Fruit fly (Drosophila melanogaster) whole organism, embryonic: ENCODE results near the gene bt.
A peak's percentile ranks its signal among the peaks of the same experiment; 100 is the strongest.

Experiments used
- Adf1 ChIP-seq: fragments of 200-800 bp; sonication (Bioruptor generic); IDR thresholded peaks from 2 replicates; pipeline ENCODE4 v1.3.6; 2022; ENCODE audit warnings: missing biosample characterization, missing genetic modification characterization
- Atf3 ChIP-seq: fragments of 200-800 bp; sonication (Bioruptor generic); optimal IDR thresholded peaks from 3 replicates; lab custom pipeline; 2016; ENCODE audit warnings: missing biosample characterization, missing genetic modification characterization
- Atf6 ChIP-seq: fragments of 200-800 bp; sonication (Bioruptor generic); IDR thresholded peaks from 2 replicates; pipeline ENCODE4 v1.3.6; 2022; ENCODE audit warnings: missing biosample characterization, missing genetic modification characterization
- CG10321 ChIP-seq: fragments of 200-800 bp; sonication (Bioruptor generic); IDR thresholded peaks from 2 replicates; pipeline ENCODE4 v1.3.6; 2022; ENCODE audit warnings: missing biosample characterization, missing genetic modification characterization
- CG10431 ChIP-seq: fragments of 200-800 bp; sonication (Bioruptor generic); optimal IDR thresholded peaks from 3 replicates; lab custom pipeline; 2018; ENCODE audit warnings: missing biosample characterization, mild to moderate bottlenecking, missing genetic modification characterization
- CG10979 ChIP-seq: fragments of 200-800 bp; sonication (Bioruptor generic); optimal IDR thresholded peaks from 2 replicates; lab custom pipeline; 2018; ENCODE audit warnings: missing biosample characterization, mild to moderate bottlenecking, missing genetic modification characterization, moderate library complexity
- CG11398 ChIP-seq: fragments of 200-800 bp; sonication (Bioruptor generic); optimal IDR thresholded peaks from 2 replicates; lab custom pipeline; 2016; ENCODE audit warnings: missing biosample characterization, missing genetic modification characterization
- CG15073 ChIP-seq: fragments of 200-800 bp; sonication (Bioruptor generic); optimal IDR thresholded peaks from 2 replicates; lab custom pipeline; 2016; ENCODE audit warnings: missing biosample characterization, missing genetic modification characterization
- CG1603 ChIP-seq: fragments of 200-800 bp; sonication (Bioruptor generic); optimal IDR thresholded peaks from 2 replicates; lab custom pipeline; 2019; ENCODE audit warnings: missing biosample characterization, mild to moderate bottlenecking, missing genetic modification characterization, moderate library complexity
- CG16863 ChIP-seq: fragments of 200-800 bp; sonication (Bioruptor generic); optimal IDR thresholded peaks from 3 replicates; lab custom pipeline; 2016; ENCODE audit warnings: missing biosample characterization, missing genetic modification characterization
- CG2199 ChIP-seq: fragments of 200-800 bp; sonication (Bioruptor generic); IDR thresholded peaks from 3 replicates; pipeline ENCODE4 v1.3.6; 2022; ENCODE audit warnings: missing biosample characterization, missing genetic modification characterization
- CG31365 ChIP-seq: fragments of 200-800 bp; sonication (Bioruptor generic); optimal IDR thresholded peaks from 2 replicates; lab custom pipeline; 2018; ENCODE audit warnings: missing biosample characterization, mild to moderate bottlenecking, missing genetic modification characterization
- CG32767 ChIP-seq: fragments of 200-800 bp; sonication (Bioruptor generic); IDR thresholded peaks from 2 replicates; pipeline ENCODE4 v1.3.6; 2022; ENCODE audit warnings: missing biosample characterization, missing genetic modification characterization
- CG6254 ChIP-seq: fragments of 200-800 bp; sonication (Bioruptor generic); optimal IDR thresholded peaks from 3 replicates; lab custom pipeline; 2017; ENCODE audit warnings: mild to moderate bottlenecking, missing biosample characterization, missing genetic modification reagents, missing genetic modification characterization
- CG6813 ChIP-seq: fragments of 200-800 bp; sonication (Bioruptor generic); optimal IDR thresholded peaks from 2 replicates; lab custom pipeline; 2017; ENCODE audit warnings: missing biosample characterization, missing genetic modification characterization, mild to moderate bottlenecking, moderate library complexity, missing genetic modification reagents
- CG8290 ChIP-seq, 3 experiments: fragments of 200-800 bp; sonication (Bioruptor generic); optimal IDR thresholded peaks; 2 replicates each; lab custom pipeline; 2016 to 2019; ENCODE audit warnings: missing biosample characterization in 3 of 3, missing genetic modification characterization in 3 of 3, mild to moderate bottlenecking in 2 of 3, moderate library complexity in 1 of 3
- CG9876 ChIP-seq: fragments of 200-800 bp; sonication (Bioruptor generic); optimal IDR thresholded peaks from 2 replicates; lab custom pipeline; 2016; ENCODE audit warnings: missing biosample characterization, missing genetic modification characterization
- Dip2 ChIP-seq: fragments of 200-800 bp; sonication (Bioruptor generic); IDR thresholded peaks from 2 replicates; pipeline ENCODE4 v1.3.6; 2022; ENCODE audit warnings: missing biosample characterization, missing genetic modification characterization
- E2f2 ChIP-seq: fragments of 200-800 bp; sonication (Bioruptor generic); IDR thresholded peaks from 2 replicates; pipeline ENCODE4 v1.3.6; 2022; ENCODE audit warnings: missing biosample characterization, missing genetic modification characterization
- Ets65A ChIP-seq: fragments of 200-800 bp; sonication (Bioruptor generic); peaks from one replicate; lab custom pipeline; 2016; ENCODE audit warnings: missing biosample characterization, missing genetic modification characterization
- Fer1 ChIP-seq: fragments of 200-800 bp; sonication (Bioruptor generic); optimal IDR thresholded peaks from 2 replicates; lab custom pipeline; 2017; ENCODE audit warnings: missing biosample characterization, mild to moderate bottlenecking, missing genetic modification characterization
- HLH54F ChIP-seq: fragments of 200-800 bp; sonication (Bioruptor generic); optimal IDR thresholded peaks from 3 replicates; lab custom pipeline; 2016; ENCODE audit warnings: missing biosample characterization, missing genetic modification characterization
- Hey ChIP-seq: fragments of 200-800 bp; sonication (Bioruptor generic); optimal IDR thresholded peaks from 3 replicates; lab custom pipeline; 2018; ENCODE audit warnings: missing biosample characterization, mild to moderate bottlenecking, missing genetic modification characterization
- Med ChIP-seq: fragments of 200-800 bp; sonication (Bioruptor generic); peaks from one replicate; lab custom pipeline; 2016; ENCODE audit warnings: missing biosample characterization, missing genetic modification characterization, mild to moderate bottlenecking, inconsistent platforms, moderate library complexity
- NC2α ChIP-seq: fragments of 200-800 bp; sonication (Bioruptor generic); optimal IDR thresholded peaks from 2 replicates; lab custom pipeline; 2016; ENCODE audit warnings: missing biosample characterization, missing genetic modification characterization
- Nf-YB ChIP-seq: fragments of 200-800 bp; sonication (Bioruptor generic); optimal IDR thresholded peaks from 3 replicates; lab custom pipeline; 2019; ENCODE audit warnings: missing biosample characterization, mild to moderate bottlenecking, missing genetic modification characterization, moderate library complexity
- Nf-YC ChIP-seq: fragments of 200-800 bp; optimal IDR thresholded peaks from 3 replicates; lab custom pipeline; 2019; ENCODE audit warnings: missing biosample characterization, mild to moderate bottlenecking, missing genetic modification characterization, moderate library complexity
- Scr ChIP-seq: fragments of 200-800 bp; sonication (Bioruptor generic); IDR thresholded peaks from 2 replicates; pipeline ENCODE4 v1.3.6; 2022; ENCODE audit warnings: missing biosample characterization, missing genetic modification characterization; ENCODE audit not compliant: partially characterized antibody
- Spps ChIP-seq: fragments of 200-800 bp; sonication (Bioruptor generic); optimal IDR thresholded peaks from 2 replicates; lab custom pipeline; 2018; ENCODE audit warnings: missing biosample characterization, mild to moderate bottlenecking, missing genetic modification characterization
- Taf1 ChIP-seq: fragments of 200-800 bp; sonication (Bioruptor generic); IDR thresholded peaks from 2 replicates; pipeline ENCODE4 v1.3.6; 2022; ENCODE audit warnings: missing biosample characterization, missing genetic modification characterization
- cwo ChIP-seq: fragments of 200-800 bp; sonication (Bioruptor generic); optimal IDR thresholded peaks from 3 replicates; lab custom pipeline; 2017; ENCODE audit warnings: missing biosample characterization, missing genetic modification characterization, mild to moderate bottlenecking, moderate library complexity, missing genetic modification reagents
- emc ChIP-seq: fragments of 200-800 bp; sonication (Bioruptor generic); optimal IDR thresholded peaks from 2 replicates; lab custom pipeline; 2016; ENCODE audit warnings: missing biosample characterization, missing genetic modification characterization
- ems ChIP-seq: fragments of 200-800 bp; sonication (Bioruptor generic); optimal IDR thresholded peaks from 3 replicates; lab custom pipeline; 2016; ENCODE audit warnings: missing biosample characterization, missing genetic modification characterization
- fd64A ChIP-seq: fragments of 200-800 bp; sonication (Bioruptor generic); optimal IDR thresholded peaks from 3 replicates; lab custom pipeline; 2018; ENCODE audit warnings: missing biosample characterization, mild to moderate bottlenecking, missing genetic modification characterization
- hth ChIP-seq: fragments of >200 bp; optimal IDR thresholded peaks from 2 replicates; lab custom pipeline; 2017; ENCODE audit warnings: inconsistent platforms
- jing ChIP-seq: fragments of 200-800 bp; sonication (Bioruptor generic); optimal IDR thresholded peaks from 2 replicates; lab custom pipeline; 2018; ENCODE audit warnings: missing biosample characterization, mild to moderate bottlenecking, missing genetic modification characterization
- lab ChIP-seq: fragments of 200-800 bp; sonication (Bioruptor generic); optimal IDR thresholded peaks from 3 replicates; lab custom pipeline; 2017; ENCODE audit warnings: missing biosample characterization, missing genetic modification characterization, mild to moderate bottlenecking, moderate library complexity, missing genetic modification reagents
- lola ChIP-seq, 3 experiments: fragments of >200 bp in 2 of 3; fragments of 200-800 bp in 1 of 3; sonication (Bioruptor generic) in 1 of 3; optimal IDR thresholded peaks; 2 replicates each; lab custom pipeline; 2017 to 2019; ENCODE audit warnings: missing biosample characterization in 3 of 3, missing genetic modification characterization in 3 of 3, mild to moderate bottlenecking in 1 of 3, moderate library complexity in 1 of 3
- pros ChIP-seq: fragments of 200-800 bp; sonication (Bioruptor generic); optimal IDR thresholded peaks from 3 replicates; lab custom pipeline; 2019; ENCODE audit warnings: missing biosample characterization, mild to moderate bottlenecking, missing genetic modification characterization, moderate library complexity
- sens ChIP-seq: fragments of 200-800 bp; sonication (Bioruptor generic); peaks from one replicate; lab custom pipeline; 2016; ENCODE audit warnings: missing biosample characterization, missing genetic modification characterization
- slp2 ChIP-seq: fragments of 200-800 bp; sonication (Bioruptor generic); optimal IDR thresholded peaks from 2 replicates; lab custom pipeline; 2016; ENCODE audit warnings: missing biosample characterization, missing genetic modification characterization
- stwl ChIP-seq: fragments of 200-800 bp; sonication (Bioruptor generic); optimal IDR thresholded peaks from 3 replicates; lab custom pipeline; 2018; ENCODE audit warnings: missing biosample characterization, mild to moderate bottlenecking, missing genetic modification characterization, moderate library complexity
- tin ChIP-seq: fragments of 200-800 bp; sonication (Bioruptor generic); optimal IDR thresholded peaks from 3 replicates; lab custom pipeline; 2016; ENCODE audit warnings: missing biosample characterization, missing genetic modification characterization
- z ChIP-seq: fragments of 200-800 bp; sonication (Bioruptor generic); IDR thresholded peaks from 3 replicates; pipeline ENCODE4 v1.3.6; 2022; ENCODE audit warnings: missing biosample characterization, missing genetic modification characterization

Gene bt

DNA sequence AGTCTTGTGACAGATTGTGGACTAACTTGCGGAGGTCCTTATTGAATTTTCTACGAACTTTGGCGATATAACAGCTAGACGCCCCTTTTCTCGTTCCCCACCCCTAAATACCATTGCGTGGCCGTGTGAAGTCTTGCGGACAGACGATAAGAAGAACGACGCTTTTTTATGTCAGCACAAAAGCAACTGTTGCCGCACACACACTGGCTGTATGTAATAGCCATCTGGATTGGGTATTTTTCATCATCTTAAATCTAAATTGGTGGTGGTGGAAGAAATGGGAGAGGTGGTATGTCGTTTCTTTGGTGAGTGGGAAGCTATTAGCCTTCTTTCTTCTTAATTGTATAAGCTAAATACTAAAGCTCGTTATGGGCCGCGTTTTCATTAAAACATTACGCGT is 22.3 kb upstream of the bt start:
- TF ChIP-seq CG31365 (no peak), Nf-YB (GFP tag; lab: Kevin White, UChicago) (peak; percentile 45), E2f2 (GFP tag; lab: Robert Waterston, UW) (no peak), Spps (tag; lab: Kevin White, UChicago) (no peak), CG32767 (GFP tag; lab: Robert Waterston, UW) (no peak), CG1603 (tag; lab: Kevin White, UChicago) (no peak), CG16863 (no peak), Nf-YC (peak; percentile 50), Taf1 (GFP tag; lab: Robert Waterston, UW) (no peak), Atf6 (no peak), CG6813 (GFP tag; lab: Kevin White, UChicago) (no peak), CG2199 (0 out of 3 replicates have a peak, but pooled peaks have one; percentile 63), Atf3 (GFP tag; lab: Kevin White, UChicago) (no peak), CG8290 (GFP tag; optimal IDR thresholded peaks at IDR 0.05; lab: Kevin White, UChicago) (no peak), CG8290 (tag; optimal IDR thresholded peaks at IDR 0.05; lab: Kevin White, UChicago) (no peak), Ets65A (GFP tag; lab: Kevin White, UChicago) (peak; percentile 48), CG10321 (GFP tag; lab: Robert Waterston, UW) (no peak), Adf1 (GFP tag; lab: Robert Waterston, UW) (no peak), HLH54F (GFP tag; lab: Kevin White, UChicago) (no peak), Dip2 (GFP tag; lab: Robert Waterston, UW) (no peak), lab (GFP tag; lab: Kevin White, UChicago) (no peak), emc (GFP tag; lab: Kevin White, UChicago) (no peak), lola (GFP tag; optimal IDR thresholded peaks at IDR 0.05; lab: Kevin White, UChicago) (no peak), CG9876 (GFP tag; lab: Kevin White, UChicago) (no peak), CG10979 (tag; lab: Kevin White, UChicago) (no peak), NC2α (GFP tag; lab: Kevin White, UChicago) (no peak), cwo (no peak), Scr (no peak), tin (GFP tag; lab: Kevin White, UChicago) (no peak), ems (GFP tag; lab: Kevin White, UChicago) (no peak), slp2 (GFP tag; lab: Kevin White, UChicago) (no peak)
- TF ChIP-seq, all 482 proteins: peak for 4

- TF ChIP-seq jing (peak; percentile 3), CG11398 (no peak), stwl (tag; lab: Kevin White, UChicago) (no peak), sens (GFP tag; lab: Kevin White, UChicago) (peak; percentile 9), Nf-YC (peak; percentile 12), CG6254 (GFP tag; lab: Kevin White, UChicago) (no peak), Nf-YB (GFP tag; lab: Kevin White, UChicago) (peak; percentile 18), pros (GFP tag; lab: Kevin White, UChicago) (peak; percentile 31), fd64A (no peak), CG15073 (GFP tag; lab: Kevin White, UChicago) (no peak), Hey (tag; lab: Kevin White, UChicago) (peak; percentile 93), z (GFP tag; lab: Robert Waterston, UW) (no peak), Fer1 (GFP tag; lab: Kevin White, UChicago) (no peak), Med (GFP tag; lab: Kevin White, UChicago) (peak; percentile 44), hth (lab: Kevin White, UChicago) (no peak), CG10431 (GFP tag; lab: Kevin White, UChicago) (peak; percentile 97)
- TF ChIP-seq, all 482 proteins: peak for 8
Measured at dm6 chr4:702806-703301, 21.3 kb upstream of the bt start.
